Worm (Caenorhabditis elegans) whole organism, mixed stage, embryonic: Measurements from ENCODE around the gene soc-2.

ENCODE experiments used
- elt-3 ChIP-seq: fragments of 150-350 bp; optimal IDR thresholded peaks from 2 replicates; lab custom pipeline; 2014; ENCODE audit warnings: missing biosample characterization, missing genetic modification characterization
- lin-13 ChIP-seq: fragments of 150-350 bp; optimal IDR thresholded peaks from 2 replicates; lab custom pipeline; 2014; ENCODE audit warnings: missing biosample characterization, missing genetic modification characterization
- mab-5 ChIP-seq: fragments of 150-350 bp; optimal IDR thresholded peaks from 2 replicates; lab custom pipeline; 2014; ENCODE audit warnings: missing biosample characterization, missing genetic modification characterization
- unc-39 ChIP-seq: fragments of 150-350 bp; optimal IDR thresholded peaks from 2 replicates; lab custom pipeline; 2014; ENCODE audit warnings: missing biosample characterization, missing genetic modification characterization

DNA sequence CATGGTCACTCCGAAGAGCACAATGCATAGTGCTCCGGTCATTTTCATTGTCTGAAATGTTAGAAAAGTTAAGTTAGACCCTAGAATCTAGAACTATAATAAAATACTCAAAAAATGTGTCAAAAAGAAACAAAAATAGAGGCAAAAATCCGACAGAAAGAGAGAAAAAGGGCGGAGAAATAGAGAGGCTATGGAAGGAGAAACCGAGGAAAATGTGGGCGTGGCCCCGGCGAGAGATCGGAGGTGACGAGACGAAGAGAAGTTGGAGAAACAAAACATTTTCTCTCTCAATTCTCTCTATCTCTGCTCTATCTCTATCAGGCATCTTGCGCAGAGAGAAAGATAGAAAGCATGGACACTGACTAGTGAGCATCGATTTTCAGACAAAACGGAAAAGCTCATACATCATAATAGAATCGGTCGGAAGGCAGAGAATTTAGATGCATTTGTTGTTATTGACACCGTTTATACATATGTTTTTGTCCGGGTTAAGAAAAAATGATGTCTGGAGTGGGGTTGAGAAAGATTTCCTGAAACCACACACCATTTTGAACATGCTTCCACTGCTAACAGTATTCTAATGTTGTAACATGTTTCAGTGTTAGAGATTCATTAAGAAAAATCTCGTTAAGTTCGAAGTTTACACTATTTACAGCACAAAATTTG is 48.9 kb downstream of the soc-2 start, which contains the start of gene C02B10.3:
- TF ChIP-seq unc-39 (no peak), mab-5 (tag; lab: Kevin White, UChicago) (no peak), elt-3 (tag; lab: Kevin White, UChicago) (no peak), lin-13 (tag; lab: Kevin White, UChicago) (no peak)
